Fruit fly (Drosophila melanogaster) whole organism, embryonic: Measurements from ENCODE around the gene Hinfp.

Source experiments
- Antp ChIP-seq: fragments of 200-800 bp; sonication (Bioruptor generic); optimal IDR thresholded peaks from 3 replicates; lab custom pipeline; 2016; ENCODE audit warnings: missing biosample characterization, missing genetic modification characterization
- Atf3 ChIP-seq: fragments of 200-800 bp; sonication (Bioruptor generic); optimal IDR thresholded peaks from 3 replicates; lab custom pipeline; 2016; ENCODE audit warnings: missing biosample characterization, missing genetic modification characterization
- CG10654 ChIP-seq: fragments of 200-800 bp; sonication (Bioruptor generic); optimal IDR thresholded peaks from 2 replicates; lab custom pipeline; 2016; ENCODE audit warnings: missing biosample characterization, missing genetic modification characterization
- CG11085 ChIP-seq: fragments of 200-800 bp; sonication (Bioruptor generic); IDR thresholded peaks from 2 replicates; pipeline ENCODE4 v1.3.6; 2022; ENCODE audit warnings: missing biosample characterization, missing genetic modification characterization
- CG12219 ChIP-seq: fragments of 200-800 bp; sonication (Bioruptor generic); optimal IDR thresholded peaks from 3 replicates; lab custom pipeline; 2018; ENCODE audit warnings: missing biosample characterization, mild to moderate bottlenecking, missing genetic modification characterization
- CG12236 ChIP-seq: fragments of 200-800 bp; sonication (Bioruptor generic); optimal IDR thresholded peaks from 2 replicates; lab custom pipeline; 2016; ENCODE audit warnings: missing biosample characterization, missing genetic modification characterization
- CG13775 ChIP-seq: fragments of 200-800 bp; sonication (Bioruptor generic); optimal IDR thresholded peaks from 3 replicates; lab custom pipeline; 2017; ENCODE audit warnings: missing biosample characterization, mild to moderate bottlenecking, missing genetic modification characterization
- CG14710 ChIP-seq: fragments of 200-800 bp; sonication (Bioruptor generic); optimal IDR thresholded peaks from 3 replicates; lab custom pipeline; 2019; ENCODE audit warnings: missing biosample characterization, mild to moderate bottlenecking, missing genetic modification characterization, moderate library complexity
- CG14965 ChIP-seq: fragments of 200-800 bp; sonication (Bioruptor generic); optimal IDR thresholded peaks from 2 replicates; lab custom pipeline; 2016; ENCODE audit warnings: missing biosample characterization, missing genetic modification characterization, borderline replicate concordance
- CG15073 ChIP-seq: fragments of 200-800 bp; sonication (Bioruptor generic); optimal IDR thresholded peaks from 2 replicates; lab custom pipeline; 2016; ENCODE audit warnings: missing biosample characterization, missing genetic modification characterization
- CG16815 ChIP-seq: fragments of 200-800 bp; sonication (Bioruptor generic); optimal IDR thresholded peaks from 3 replicates; lab custom pipeline; 2017; ENCODE audit warnings: missing biosample characterization, mild to moderate bottlenecking, missing genetic modification characterization
- CG17359 ChIP-seq: fragments of 200-800 bp; sonication (Bioruptor generic); optimal IDR thresholded peaks from 3 replicates; lab custom pipeline; 2018; ENCODE audit warnings: missing biosample characterization, mild to moderate bottlenecking, missing genetic modification characterization, moderate library complexity
- CG18599 ChIP-seq: fragments of 200-800 bp; sonication (Bioruptor generic); optimal IDR thresholded peaks from 3 replicates; lab custom pipeline; 2017; ENCODE audit warnings: missing biosample characterization, missing genetic modification characterization, mild to moderate bottlenecking, moderate library complexity, missing genetic modification reagents
- CG4328 ChIP-seq: fragments of 200-800 bp; sonication (Bioruptor generic); optimal IDR thresholded peaks from 3 replicates; lab custom pipeline; 2017; ENCODE audit warnings: missing biosample characterization, missing genetic modification reagents, missing genetic modification characterization
- CG6683 ChIP-seq: fragments of 200-800 bp; sonication (Bioruptor generic); optimal IDR thresholded peaks from 2 replicates; lab custom pipeline; 2017; ENCODE audit warnings: missing biosample characterization, mild to moderate bottlenecking, missing genetic modification characterization, missing genetic modification reagents
- CG7271 ChIP-seq: fragments of 200-800 bp; sonication (Bioruptor generic); optimal IDR thresholded peaks from 2 replicates; lab custom pipeline; 2018; ENCODE audit warnings: missing biosample characterization, mild to moderate bottlenecking, missing genetic modification characterization, moderate library complexity
- CG8944 ChIP-seq: fragments of 200-800 bp; sonication (Bioruptor generic); optimal IDR thresholded peaks from 3 replicates; lab custom pipeline; 2016; ENCODE audit warnings: missing biosample characterization, missing genetic modification characterization
- CG9797 ChIP-seq: fragments of 200-800 bp; sonication (Bioruptor generic); optimal IDR thresholded peaks from 3 replicates; lab custom pipeline; 2018; ENCODE audit warnings: missing biosample characterization, mild to moderate bottlenecking, missing genetic modification characterization
- CoRest ChIP-seq: fragments of 200-800 bp; sonication (Bioruptor generic); optimal IDR thresholded peaks from 3 replicates; lab custom pipeline; 2018; ENCODE audit warnings: missing biosample characterization, mild to moderate bottlenecking, missing genetic modification characterization, moderate library complexity
- Dad ChIP-seq: fragments of 200-800 bp; sonication (Bioruptor generic); optimal IDR thresholded peaks from 3 replicates; lab custom pipeline; 2016; ENCODE audit warnings: missing biosample characterization, missing genetic modification characterization
- Dbx ChIP-seq: fragments of 200-800 bp; sonication (Bioruptor generic); IDR thresholded peaks from 3 replicates; pipeline ENCODE4 v1.3.6; 2022; ENCODE audit warnings: missing biosample characterization, missing genetic modification characterization
- Dfd ChIP-seq, 2 experiments: fragments of >200 bp; optimal IDR thresholded peaks; 2 replicates each; lab custom pipeline; 2017; ENCODE audit warnings: missing biosample characterization in 2 of 2, missing genetic modification characterization in 2 of 2
- Elba2 ChIP-seq: fragments of 200-800 bp; sonication (Bioruptor generic); optimal IDR thresholded peaks from 3 replicates; lab custom pipeline; 2016; ENCODE audit warnings: missing biosample characterization, missing genetic modification characterization
- Ets65A ChIP-seq: fragments of 200-800 bp; sonication (Bioruptor generic); peaks from one replicate; lab custom pipeline; 2016; ENCODE audit warnings: missing biosample characterization, missing genetic modification characterization
- H2.0 ChIP-seq: fragments of 200-800 bp; sonication (Bioruptor generic); IDR thresholded peaks from 2 replicates; pipeline ENCODE4 v1.3.6; 2022; ENCODE audit warnings: missing biosample characterization, missing genetic modification characterization
- HLH4C ChIP-seq: fragments of 200-800 bp; sonication (Bioruptor generic); IDR thresholded peaks from 3 replicates; pipeline ENCODE4 v1.3.6; 2022; ENCODE audit warnings: missing biosample characterization, missing genetic modification characterization; ENCODE audit not compliant: partially characterized antibody
- Lpt ChIP-seq: fragments of >200 bp; optimal IDR thresholded peaks from 2 replicates; lab custom pipeline; 2018; ENCODE audit warnings: missing biosample characterization, missing genetic modification characterization
- Meics ChIP-seq: fragments of 200-800 bp; sonication (Bioruptor generic); optimal IDR thresholded peaks from 2 replicates; lab custom pipeline; 2017; ENCODE audit warnings: missing biosample characterization, mild to moderate bottlenecking, missing genetic modification characterization
- Myb ChIP-seq: fragments of 200-800 bp; sonication (Bioruptor generic); optimal IDR thresholded peaks from 2 replicates; lab custom pipeline; 2016; ENCODE audit warnings: missing biosample characterization, missing genetic modification characterization
- NfI ChIP-seq: fragments of 200-800 bp; sonication (Bioruptor generic); optimal IDR thresholded peaks from 3 replicates; lab custom pipeline; 2018; ENCODE audit warnings: missing biosample characterization, mild to moderate bottlenecking, missing genetic modification characterization, moderate library complexity
- PHDP ChIP-seq: fragments of 200-800 bp; sonication (Bioruptor generic); optimal IDR thresholded peaks from 3 replicates; lab custom pipeline; 2018; ENCODE audit warnings: missing biosample characterization, mild to moderate bottlenecking, missing genetic modification characterization, moderate library complexity
- Ptx1 ChIP-seq: fragments of 200-800 bp; sonication (Bioruptor generic); IDR thresholded peaks from 2 replicates; pipeline ENCODE4 v1.3.6; 2022; ENCODE audit warnings: missing biosample characterization, missing genetic modification characterization
- abd-A ChIP-seq: fragments of 200-800 bp; sonication (Bioruptor generic); optimal IDR thresholded peaks from 3 replicates; lab custom pipeline; 2019; ENCODE audit warnings: missing biosample characterization, mild to moderate bottlenecking, missing genetic modification characterization, moderate library complexity
- ac ChIP-seq: fragments of 200-800 bp; sonication (Bioruptor generic); optimal IDR thresholded peaks from 3 replicates; lab custom pipeline; 2017; ENCODE audit warnings: missing biosample characterization, mild to moderate bottlenecking, missing genetic modification characterization
- cato ChIP-seq: fragments of 200-800 bp; sonication (Bioruptor generic); optimal IDR thresholded peaks from 2 replicates; lab custom pipeline; 2016; ENCODE audit warnings: missing biosample characterization, missing genetic modification characterization, borderline replicate concordance
- chn ChIP-seq: fragments of 200-800 bp; sonication (Bioruptor generic); optimal IDR thresholded peaks from 2 replicates; lab custom pipeline; 2016; ENCODE audit warnings: missing biosample characterization, missing genetic modification characterization
- crol ChIP-seq: fragments of 200-800 bp; sonication (Bioruptor generic); IDR thresholded peaks from 2 replicates; pipeline ENCODE4 v1.3.6; 2022; ENCODE audit warnings: missing biosample characterization, missing genetic modification characterization
- dan ChIP-seq: fragments of 200-800 bp; sonication (Bioruptor generic); IDR thresholded peaks from 2 replicates; pipeline ENCODE4 v1.3.6; 2022; ENCODE audit warnings: missing biosample characterization, missing genetic modification characterization
- esg ChIP-seq: fragments of 200-800 bp; sonication (Bioruptor generic); conservative IDR thresholded peaks from 2 replicates; pipeline ENCODE4 v1.3.6; 2022; ENCODE audit warnings: missing biosample characterization, missing genetic modification characterization
- gsb ChIP-seq: fragments of 200-800 bp; sonication (Bioruptor generic); IDR thresholded peaks from 2 replicates; pipeline ENCODE4 v1.3.6; 2022; ENCODE audit warnings: missing biosample characterization, missing genetic modification characterization
- her ChIP-seq: fragments of 200-800 bp; sonication (Bioruptor generic); optimal IDR thresholded peaks from 2 replicates; lab custom pipeline; 2016; ENCODE audit warnings: missing biosample characterization, missing genetic modification characterization
- kni ChIP-seq: fragments of 200-800 bp; sonication (Bioruptor generic); optimal IDR thresholded peaks from 3 replicates; lab custom pipeline; 2017; ENCODE audit warnings: mild to moderate bottlenecking, missing biosample characterization, missing genetic modification reagents, missing genetic modification characterization
- lmd ChIP-seq: fragments of 200-800 bp; sonication (Bioruptor generic); IDR thresholded peaks from 2 replicates; pipeline ENCODE4 v1.3.6; 2022; ENCODE audit warnings: missing biosample characterization, missing genetic modification characterization
- oc ChIP-seq: fragments of 200-800 bp; sonication (Bioruptor generic); optimal IDR thresholded peaks from 2 replicates; lab custom pipeline; 2018; ENCODE audit warnings: missing biosample characterization, mild to moderate bottlenecking, missing genetic modification characterization, moderate library complexity
- pb ChIP-seq: fragments of 200-800 bp; sonication (Bioruptor generic); optimal IDR thresholded peaks from 3 replicates; lab custom pipeline; 2016; ENCODE audit warnings: missing biosample characterization, missing genetic modification characterization
- phol ChIP-seq: fragments of 200-800 bp; sonication (Bioruptor generic); optimal IDR thresholded peaks from 3 replicates; lab custom pipeline; 2018; ENCODE audit warnings: missing biosample characterization, mild to moderate bottlenecking, missing genetic modification characterization, moderate library complexity
- pnt ChIP-seq: fragments of 200-800 bp; sonication (Bioruptor generic); optimal IDR thresholded peaks from 3 replicates; lab custom pipeline; 2016; ENCODE audit warnings: missing biosample characterization, missing genetic modification characterization
- prd ChIP-seq, 3 experiments: fragments of >200 bp in 2 of 3; fragments of 200-800 bp in 1 of 3; sonication (Bioruptor generic) in 1 of 3; optimal IDR thresholded peaks in 2 of 3; IDR thresholded peaks in 1 of 3; 2 replicates in 2 of 3; 3 replicates in 1 of 3; pipeline versions ENCODE4 v1.3.6 to Lab custom; 2017 to 2022; ENCODE audit warnings: missing biosample characterization in 1 of 3, missing genetic modification characterization in 1 of 3
- rib ChIP-seq: fragments of 200-800 bp; sonication (Bioruptor generic); IDR thresholded peaks from 2 replicates; pipeline ENCODE4 v1.3.6; 2022; ENCODE audit warnings: missing biosample characterization, missing genetic modification characterization
- sob ChIP-seq: fragments of 200-800 bp; sonication (Bioruptor generic); IDR thresholded peaks from 2 replicates; pipeline ENCODE4 v1.3.6; 2022; ENCODE audit warnings: missing biosample characterization, missing genetic modification characterization
- sqz ChIP-seq: fragments of 200-800 bp; sonication (Bioruptor generic); optimal IDR thresholded peaks from 3 replicates; lab custom pipeline; 2018; ENCODE audit warnings: missing biosample characterization, mild to moderate bottlenecking, missing genetic modification characterization

The Hinfp gene

dm6 chrX:621132-621555 lies 4.2 kb upstream of the Hinfp start, which contains the start of the genes CG13365 and Vsp37A (continued):
- TF ChIP-seq pb (peak; percentile 56), CG16815 (no peak), ac (GFP tag; lab: Kevin White, UChicago) (no peak), CG10654 (no peak), CG12219 (no peak), dan (GFP tag; lab: Robert Waterston, UW) (no peak), Dfd (GFP tag; optimal IDR thresholded peaks at IDR 0.05; lab: Kevin White, UChicago) (no peak), Lpt (GFP tag; lab: Kevin White, UChicago) (no peak), CG13775 (GFP tag; lab: Kevin White, UChicago) (peak; percentile 51), CG18599 (GFP tag; lab: Kevin White, UChicago) (peak; percentile 56), CG4328 (GFP tag; lab: Kevin White, UChicago) (peak; percentile 46), cato (GFP tag; lab: Kevin White, UChicago) (no peak), oc (tag; lab: Kevin White, UChicago) (no peak), CG12236 (GFP tag; lab: Kevin White, UChicago) (no peak), NfI (GFP tag; lab: Kevin White, UChicago) (peak; percentile 33), CoRest (tag; lab: Kevin White, UChicago) (peak; percentile 75), Ets65A (peak; percentile 96), CG15073 (GFP tag; lab: Kevin White, UChicago) (no peak), kni (GFP tag; lab: Kevin White, UChicago) (peak; percentile 84), Myb (peak; percentile 66), HLH4C (no peak), CG9797 (GFP tag; lab: Kevin White, UChicago) (peak; percentile 41), Dad (GFP tag; lab: Kevin White, UChicago) (peak; percentile 10), crol (GFP tag; lab: Robert Waterston, UW) (no peak), chn (peak; percentile 21), Meics (GFP tag; lab: Kevin White, UChicago) (peak; percentile 44), PHDP (tag; lab: Kevin White, UChicago) (no peak), gsb (GFP tag; lab: Robert Waterston, UW) (no peak), CG11085 (GFP tag; lab: Robert Waterston, UW) (peak; percentile 60; the same call in 1 of the 2 replicates), pnt (GFP tag; lab: Kevin White, UChicago) (peak; percentile 36), CG17359 (tag; lab: Kevin White, UChicago) (peak; percentile 31), CG8944 (GFP tag; lab: Kevin White, UChicago) (peak; percentile 61), Ptx1 (GFP tag; lab: Robert Waterston, UW) (peak; percentile 41), sqz (GFP tag; lab: Kevin White, UChicago) (no peak), Dbx (0 out of 3 replicates have a peak, but pooled peaks have one; percentile 40), CG7271 (tag; lab: Kevin White, UChicago) (no peak), phol (tag; lab: Kevin White, UChicago) (peak; percentile 50), Elba2 (no peak), abd-A (tag; lab: Kevin White, UChicago) (no peak), prd (optimal IDR thresholded peaks at IDR 0.05; lab: Kevin White, UChicago) (no peak), prd (GFP tag; IDR thresholded peaks at IDR 0.05; lab: Robert Waterston, UW) (peak; percentile 46; the same call in 2 of the 3 replicates), rib (GFP tag; lab: Robert Waterston, UW) (no peak), CG6683 (GFP tag; lab: Kevin White, UChicago) (no peak), Atf3 (GFP tag; lab: Kevin White, UChicago) (no peak), esg (GFP tag; lab: Robert Waterston, UW) (no peak), her (GFP tag; lab: Kevin White, UChicago) (peak; percentile 38), Antp (GFP tag; lab: Kevin White, UChicago) (peak; percentile 58), H2.0 (GFP tag; lab: Robert Waterston, UW) (no peak), sob (peak; percentile 39; the same call in 1 of the 2 replicates), lmd (GFP tag; lab: Robert Waterston, UW) (no peak), CG14965 (GFP tag; lab: Kevin White, UChicago) (no peak), CG14710 (tag; lab: Kevin White, UChicago) (peak; percentile 74)
